Worm (Caenorhabditis elegans): ENCODE measurements around the gene pqn-51.

Gene pqn-51

ce11 chrV:5089497-5090134, 40.2 kb downstream of the pqn-51 start, which contains the start of gene glb-32:
Gene glb-32, minus strand, starts transcription at chrV:5089547.
- TF ChIP-seq unc-62 (GFP tag; optimal IDR thresholded peaks at IDR 0.05), result no peak

ce11 chrV:5090386-5090785, 41.0 kb downstream of the pqn-51 start:
- no peak for TF ChIP-seq unc-62 (GFP tag; optimal IDR thresholded peaks at IDR 0.05)

- no peak for TF ChIP-seq unc-62 (GFP tag; optimal IDR thresholded peaks at IDR 0.05)
These were observed 47.6 kb downstream of the pqn-51 start, which contains the start of gene C04F5.2 for ce11 chrV:5097035-5097434. Gene C04F5.2, minus strand, starts transcription at chrV:5097135.

ce11 chrV:5098925-5099324, 49.5 kb downstream of the pqn-51 start, which contains the start of gene unc-46:
Gene unc-46, minus strand, starts transcription at chrV:5099025.
- TF ChIP-seq unc-62 (GFP tag; optimal IDR thresholded peaks at IDR 0.05), result no peak
